Worm (Caenorhabditis elegans): Measurements from ENCODE around the gene T07A5.7.

DNA sequence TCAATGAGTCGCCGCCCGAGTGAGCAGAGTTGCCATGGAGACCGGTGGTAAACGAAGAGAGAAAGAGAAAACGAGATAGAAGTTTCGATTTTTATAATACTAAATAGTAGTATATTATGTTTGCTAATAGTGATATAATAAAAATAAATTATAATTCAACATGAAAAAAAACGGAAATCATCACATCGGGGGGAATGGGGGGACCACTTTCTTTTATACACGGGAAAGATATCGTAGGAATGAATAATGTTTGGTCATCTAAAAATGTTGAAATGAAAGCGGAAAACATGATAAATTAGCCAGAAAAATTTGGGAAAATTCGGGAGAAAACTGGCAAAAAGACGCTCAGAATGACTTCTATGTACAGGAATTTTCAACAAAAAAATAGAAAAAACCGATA, 49.2 kb downstream of the T07A5.7 start, which contains the start of gene bbs-5:
- TF ChIP-seq mxl-3 (GFP tag; optimal IDR thresholded peaks at IDR 0.05) (no peak), lim-7 (GFP tag; IDR thresholded peaks at IDR 0.05) (no peak), nhr-11 (tag; optimal IDR thresholded peaks at IDR 0.05) (no peak), ctbp-1 (GFP tag; IDR thresholded peaks at IDR 0.05) (no peak), arid-1 (GFP tag; conservative IDR thresholded peaks at IDR 0.05) (no peak), dpl-1 (GFP tag; optimal IDR thresholded peaks at IDR 0.05) (no peak), nhr-25 (tag; optimal IDR thresholded peaks at IDR 0.05; ENCODE audit: borderline replicate concordance, insufficient read depth) (no peak), nhr-28 (tag; optimal IDR thresholded peaks at IDR 0.05) (no peak)
